Fruit fly (Drosophila melanogaster) whole organism, pupa: ENCODE measurements around the gene rempA.

Experiments used
- CG17806 ChIP-seq: fragments of 200-800 bp; sonication (Bioruptor generic); optimal IDR thresholded peaks from 2 replicates; lab custom pipeline; 2018; ENCODE audit warnings: missing biosample characterization, mild to moderate bottlenecking, missing genetic modification characterization, moderate library complexity
- CG32121 ChIP-seq: fragments of 200-800 bp; sonication (Bioruptor generic); IDR thresholded peaks from 2 replicates; pipeline ENCODE4 v1.3.6; 2022; ENCODE audit warnings: missing biosample characterization, missing genetic modification characterization
- EcR ChIP-seq: fragments of 200-800 bp; sonication (Bioruptor generic); optimal IDR thresholded peaks from 3 replicates; lab custom pipeline; 2019; ENCODE audit warnings: missing biosample characterization, missing genetic modification characterization, mild to moderate bottlenecking, moderate library complexity, missing genetic modification reagents
- Pif1B ChIP-seq: fragments of 200-800 bp; sonication (Bioruptor generic); optimal IDR thresholded peaks from 3 replicates; lab custom pipeline; 2016; ENCODE audit warnings: missing biosample characterization, missing genetic modification characterization

DNA sequence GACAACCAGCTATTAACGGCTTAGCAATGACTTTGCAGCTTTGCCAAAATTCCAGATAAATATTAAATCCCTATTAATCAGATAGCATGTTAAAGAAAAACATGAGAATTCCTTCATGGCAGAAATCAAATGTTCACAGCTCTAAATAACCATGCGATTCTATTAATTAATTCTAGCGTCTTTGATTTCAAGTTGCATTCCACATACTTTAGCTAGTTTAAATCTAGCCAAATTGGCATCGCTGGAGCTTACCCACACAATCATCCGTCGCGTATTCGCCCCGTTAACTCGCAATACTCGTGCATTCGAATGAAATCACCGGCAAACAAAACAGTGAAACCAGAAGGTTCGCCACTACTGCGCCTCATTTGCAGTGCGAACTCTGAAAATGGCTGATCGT is 799 bp downstream of the rempA start, which contains the start of gene Tspo:
- TF ChIP-seq CG17806 (no peak), CG32121 (no peak), Pif1B (no peak), EcR (GFP tag; lab: Kevin White, UChicago) (no peak)
